Worm (Caenorhabditis elegans): ENCODE results near the gene sdz-13.

sdz-13 gene

ce11 chrIV:10879542-10879941 is at the start of gene sdz-13:
sdz-13 (minus strand) TSS chrIV:10879642.
- TF ChIP-seq lsy-2 (tag; optimal IDR thresholded peaks at IDR 0.05) = no peak
- TF ChIP-seq nhr-28 (tag; optimal IDR thresholded peaks at IDR 0.05) = no peak
- TF ChIP-seq vab-15 (tag; optimal IDR thresholded peaks at IDR 0.05) = no peak
- TF ChIP-seq dsc-1 (tag; optimal IDR thresholded peaks at IDR 0.05) = no peak
- TF ChIP-seq lin-35 (GFP tag; optimal IDR thresholded peaks at IDR 0.05) = no peak
- no peak for TF ChIP-seq nhr-19 (GFP tag; conservative IDR thresholded peaks at IDR 0.05)
- no peak for TF ChIP-seq nhr-84 (tag; optimal IDR thresholded peaks at IDR 0.05)
- TF ChIP-seq lin-15B (tag; optimal IDR thresholded peaks at IDR 0.05) = no peak
- TF ChIP-seq hpl-2 (GFP tag; optimal IDR thresholded peaks at IDR 0.05) = no peak
- no peak for TF ChIP-seq nhr-76 (tag; optimal IDR thresholded peaks at IDR 0.05)
- no peak for TF ChIP-seq xbp-1 (tag; optimal IDR thresholded peaks at IDR 0.05)
- TF ChIP-seq ceh-90 (tag; optimal IDR thresholded peaks at IDR 0.05) = no peak
- no peak for TF ChIP-seq alr-1 (tag; optimal IDR thresholded peaks at IDR 0.05; ENCODE audit: borderline replicate concordance)

- TF ChIP-seq ztf-4 (tag; optimal IDR thresholded peaks at IDR 0.05) = no peak
- TF ChIP-seq egl-27 (tag; optimal IDR thresholded peaks at IDR 0.05) = no peak
- TF ChIP-seq mab-9 (GFP tag; IDR thresholded peaks at IDR 0.05) = no peak
- TF ChIP-seq alr-1 (tag; optimal IDR thresholded peaks at IDR 0.05; ENCODE audit: borderline replicate concordance) = no peak
- no peak for TF ChIP-seq lir-3 (tag; optimal IDR thresholded peaks at IDR 0.05; ENCODE audit: poor library complexity)
- no peak for TF ChIP-seq nhr-76 (tag; optimal IDR thresholded peaks at IDR 0.05)
These were observed 40.3 kb upstream of the sdz-13 start, which contains the start of gene rbr-2 for ce11 chrIV:10919770-10920169. rbr-2 (plus strand) TSS chrIV:10920070.

- peak; percentile 48 for TF ChIP-seq aha-1 (tag; optimal IDR thresholded peaks at IDR 0.05)
- no peak for TF ChIP-seq ces-1 (GFP tag; optimal IDR thresholded peaks at IDR 0.05)
- TF ChIP-seq lin-14 (GFP tag; optimal IDR thresholded peaks at IDR 0.05) = peak; percentile 99
- peak; percentile 5 for TF ChIP-seq fkh-10 (GFP tag; optimal IDR thresholded peaks at IDR 0.05)
- no peak for TF ChIP-seq sox-4 (tag; optimal IDR thresholded peaks at IDR 0.05)
- peak; percentile 22 for TF ChIP-seq pag-3 (tag; optimal IDR thresholded peaks at IDR 0.05; ENCODE audit: borderline replicate concordance, insufficient read depth)
- TF ChIP-seq hpl-2 (GFP tag; optimal IDR thresholded peaks at IDR 0.05) = no peak
- peak; percentile 21 for TF ChIP-seq ztf-4 (tag; optimal IDR thresholded peaks at IDR 0.05)
- no peak for TF ChIP-seq vab-15 (tag; optimal IDR thresholded peaks at IDR 0.05)
- peak; percentile 40; the same call in 1 of the 2 replicates for TF ChIP-seq grh-1 (GFP tag; IDR thresholded peaks at IDR 0.05)
- TF ChIP-seq efl-1 (optimal IDR thresholded peaks at IDR 0.05) = peak; percentile 78 to 88
- TF ChIP-seq efl-1 (GFP tag; optimal IDR thresholded peaks at IDR 0.05 in 1 of 2) = peak; percentile 60 to 93
- TF ChIP-seq sup-37 (GFP tag; optimal IDR thresholded peaks at IDR 0.05) = no peak
- peak; percentile 91 for TF ChIP-seq nhr-71 (tag; optimal IDR thresholded peaks at IDR 0.05)
- TF ChIP-seq dpl-1 (GFP tag; optimal IDR thresholded peaks at IDR 0.05) = peak; percentile 47 to 64 (median 54)
- no peak for TF ChIP-seq C34B4.2 (tag; optimal IDR thresholded peaks at IDR 0.05)
- TF ChIP-seq unc-130 (tag; optimal IDR thresholded peaks at IDR 0.05) = peak; percentile 51
- no peak for TF ChIP-seq dsc-1 (tag; optimal IDR thresholded peaks at IDR 0.05)
- peak; percentile 75 for TF ChIP-seq unc-86 (tag; optimal IDR thresholded peaks at IDR 0.05)
- peak; percentile 49 for TF ChIP-seq nhr-90 (tag; optimal IDR thresholded peaks at IDR 0.05; ENCODE audit: poor library complexity)
- TF ChIP-seq tlp-1 (tag; optimal IDR thresholded peaks at IDR 0.05) = no peak
- TF ChIP-seq ceh-90 (tag; optimal IDR thresholded peaks at IDR 0.05) = no peak
- TF ChIP-seq egl-27 (tag; optimal IDR thresholded peaks at IDR 0.05) = peak in 1 of 2 experiments; percentile 63
- TF ChIP-seq mdl-1 (tag; optimal IDR thresholded peaks at IDR 0.05) = peak in 1 of 2 experiments; percentile 93
- no peak for TF ChIP-seq ceh-63 (GFP tag; optimal IDR thresholded peaks at IDR 0.05)
- no peak for TF ChIP-seq ama-1 (optimal IDR thresholded peaks at IDR 0.05)
- peak; percentile 57 for TF ChIP-seq elt-2 (tag; optimal IDR thresholded peaks at IDR 0.05)
- TF ChIP-seq lin-35 (GFP tag; optimal IDR thresholded peaks at IDR 0.05) = peak; percentile 72 to 76
- TF ChIP-seq ceh-82 (tag; optimal IDR thresholded peaks at IDR 0.05) = peak; percentile 48 to 81 (median 50)
- no peak for TF ChIP-seq C04F5.9 (tag; optimal IDR thresholded peaks at IDR 0.05)
- TF ChIP-seq nhr-85 (tag) = peak; percentile 91
- TF ChIP-seq lin-15B (tag; optimal IDR thresholded peaks at IDR 0.05) = peak; percentile 67
- peak; percentile 91 for TF ChIP-seq snu-23 (GFP tag; optimal IDR thresholded peaks at IDR 0.05)
- no peak for TF ChIP-seq unc-98 (GFP tag; IDR thresholded peaks at IDR 0.05)
- no peak for TF ChIP-seq nhr-28 (tag; optimal IDR thresholded peaks at IDR 0.05)
- TF ChIP-seq tbx-2 (tag; optimal IDR thresholded peaks at IDR 0.05) = peak; percentile 87
- no peak for TF ChIP-seq mab-9 (GFP tag; IDR thresholded peaks at IDR 0.05)
- peak; percentile 75 for TF ChIP-seq nhr-77 (tag; optimal IDR thresholded peaks at IDR 0.05)
- peak; percentile 92 for TF ChIP-seq nhr-20 (tag; optimal IDR thresholded peaks at IDR 0.05)
These were observed 39.6 kb upstream of the sdz-13 start for ce11 chrIV:10918877-10919560.

Data from whole organism, L1 larva.